Fruit fly (Drosophila melanogaster): ENCODE data around the gene RhoU.

DNA sequence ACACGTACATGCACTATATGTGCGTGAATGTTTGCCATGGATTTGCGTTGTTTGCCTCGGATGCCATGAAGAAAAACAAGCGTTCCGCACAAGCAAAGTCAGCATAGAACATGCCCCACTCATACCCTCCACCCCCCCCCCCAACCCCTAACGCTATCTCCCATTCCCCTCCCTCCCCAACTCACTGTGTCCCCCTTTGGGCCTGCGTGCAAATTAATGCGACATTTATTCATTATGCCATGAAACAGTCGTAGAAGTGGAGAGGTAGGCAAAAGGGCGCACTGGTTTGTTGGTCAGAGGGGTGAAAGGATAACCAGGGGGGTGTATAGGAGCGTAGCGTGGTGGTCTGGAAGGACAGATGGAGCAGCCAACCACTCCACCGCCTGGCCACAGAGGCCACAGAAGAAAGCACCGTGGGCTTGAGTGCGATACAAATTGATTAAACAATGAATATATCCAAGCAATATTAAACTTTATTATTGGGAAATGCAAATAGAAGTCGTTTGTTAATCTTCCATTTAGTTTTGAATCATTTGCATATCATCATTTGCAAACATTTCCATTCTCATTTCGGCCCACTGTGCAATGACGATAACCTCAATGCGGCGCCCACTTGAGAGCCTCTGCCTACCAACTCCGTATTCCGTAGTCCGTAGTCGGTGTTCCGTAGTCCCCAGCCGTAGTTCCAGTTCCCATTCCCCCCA lies 98.2 kb downstream of the RhoU start:
- TF ChIP-seq pan (optimal IDR thresholded peaks at IDR 0.05) (no peak), psq (optimal IDR thresholded peaks at IDR 0.05) (no peak), EcR (GFP tag; optimal IDR thresholded peaks at IDR 0.05) (no peak), usp (GFP tag; optimal IDR thresholded peaks at IDR 0.05) (no peak)
